Fruit fly (Drosophila melanogaster): ENCODE data around the gene Ziz.

DNA sequence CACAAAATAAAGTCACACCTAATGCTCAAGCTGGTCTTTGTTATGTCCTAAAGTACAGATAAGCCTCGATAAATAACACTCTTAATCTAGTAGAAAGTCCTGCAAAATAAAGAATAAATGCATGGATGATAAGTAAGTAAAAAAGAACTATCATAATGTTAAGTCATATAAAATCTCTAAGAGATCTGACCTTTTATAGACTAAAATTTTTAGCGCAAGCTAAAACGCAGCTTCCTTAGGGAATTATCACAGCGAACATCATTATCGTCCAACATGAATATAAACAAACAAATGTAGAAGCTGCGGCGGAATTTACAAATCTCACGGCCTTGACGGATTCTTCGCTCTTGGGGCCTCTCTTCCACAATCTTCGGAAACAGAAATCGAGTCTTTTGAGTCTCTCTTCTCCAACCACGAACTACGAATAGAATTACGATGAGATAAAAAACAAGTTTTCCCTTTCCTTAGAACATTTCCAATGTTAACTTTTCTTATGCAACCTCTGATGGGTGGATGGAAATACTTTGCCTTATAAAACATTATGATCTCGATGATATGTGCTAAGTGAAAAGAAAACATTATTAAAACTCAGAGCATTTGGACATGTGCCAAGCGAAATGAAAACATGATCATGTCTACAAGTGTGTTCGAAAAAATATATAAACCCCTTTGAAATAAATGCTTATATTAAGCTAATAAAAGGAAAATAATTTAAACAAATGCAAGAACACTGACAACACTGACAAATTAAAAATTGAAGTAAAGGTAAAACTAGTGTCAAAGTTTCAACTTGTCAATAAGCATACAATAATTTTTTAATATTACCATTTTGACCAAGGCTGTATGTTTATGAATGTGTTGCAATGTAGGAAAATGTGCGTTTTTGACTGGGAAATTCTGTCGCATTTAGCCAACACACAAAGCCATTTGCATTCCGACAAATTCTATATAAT lies 1.5 kb downstream of the Ziz start:
- TF ChIP-seq fkh (GFP tag; optimal IDR thresholded peaks at IDR 0.05), result no peak
- TF ChIP-seq topi (GFP tag; optimal IDR thresholded peaks at IDR 0.05), result no peak
